Worm (Caenorhabditis elegans): ENCODE data around the gene ttbk-4.

ce11 chrIV:10089777-10090176 lies 14.8 kb upstream of the ttbk-4 start, which contains the start of gene ttr-39:
- TF ChIP-seq ztf-29 (GFP tag; IDR thresholded peaks at IDR 0.05) (no peak), T22C8.4 (GFP tag; IDR thresholded peaks at IDR 0.05) (no peak)

Measured in whole organism, midembryonic.